Comparison of ENCODE assay signal across 2 fruit fly cellular contexts in the genomic region with DNA sequence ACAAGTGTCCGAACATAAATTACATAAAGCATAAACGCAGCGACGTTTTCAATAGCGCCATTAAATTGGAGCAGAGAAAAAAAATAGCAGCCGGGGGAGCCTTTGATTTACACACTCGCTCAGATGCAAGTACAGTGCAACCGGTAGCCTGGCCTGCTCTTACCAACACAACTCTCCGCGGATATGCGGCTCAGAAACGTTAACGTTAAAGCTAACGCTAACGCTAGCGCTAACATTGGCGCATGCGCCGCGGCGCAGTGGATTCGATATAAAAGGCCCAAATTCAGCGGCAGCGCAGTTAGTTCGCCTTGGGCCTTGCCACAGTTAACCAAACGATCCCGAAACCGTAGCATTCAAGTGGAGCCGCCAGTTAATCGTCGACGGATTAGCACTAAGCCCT.
A peak's percentile ranks its signal among the peaks of the same experiment; 100 is the strongest.
TF ChIP-seq lines count a peak whose summit lies in the region.

Gene Pxd, plus strand, starts transcription at position 301 of the 400 bp plus-strand sequence.

- no peak for TF ChIP-seq CTCF in whole organism, embryonic (GFP tag; optimal IDR thresholded peaks at IDR 0.05; lab: Kevin White, UChicago)

TF ChIP-seq in whole organism, embryonic, 481 proteins besides CTCF, POLR2A, EP300 and RAD21:
- TF ChIP-seq PHDP (tag; optimal IDR thresholded peaks at IDR 0.05; lab: Kevin White, UChicago), result no peak
- TF ChIP-seq ewg (GFP tag; optimal IDR thresholded peaks at IDR 0.05; lab: Kevin White, UChicago), result peak; percentile 8

TF ChIP-seq in whole organism, pupa, 21 proteins besides CTCF, POLR2A, EP300 and RAD21:
- TF ChIP-seq CG4496 (GFP tag; IDR thresholded peaks at IDR 0.05; lab: Robert Waterston, UW), result 0 out of 3 replicates have a peak, but pooled peaks have one; percentile 31
- TF ChIP-seq fd96Ca (GFP tag; IDR thresholded peaks at IDR 0.05; lab: Robert Waterston, UW), result no peak
TF ChIP-seq in whole organism, pupa: peak in this region for 1.
